Worm (Caenorhabditis elegans) whole organism, mixed stage, embryonic: Measurements from ENCODE around the gene memi-3.

Experiments used
- M03D4.4 ChIP-seq: sonication (generic microtip); optimal IDR thresholded peaks from 2 replicates; lab custom pipeline; 2017; ENCODE audit warnings: mild to moderate bottlenecking, missing genetic modification characterization, missing compliant biosample characterization
- bed-3 ChIP-seq: fragments of 200-800 bp; sonication (Bioruptor generic); optimal IDR thresholded peaks from 3 replicates; lab custom pipeline; 2018; ENCODE audit warnings: mild to moderate bottlenecking, missing genetic modification characterization, moderate library complexity, missing compliant biosample characterization
- ceh-39 ChIP-seq: fragments of 150-350 bp; optimal IDR thresholded peaks from 2 replicates; lab custom pipeline; 2014; ENCODE audit warnings: missing biosample characterization, missing genetic modification characterization
- ceh-43 ChIP-seq: fragments of 200-800 bp; sonication (Bioruptor generic); optimal IDR thresholded peaks from 2 replicates; lab custom pipeline; 2018; ENCODE audit warnings: mild to moderate bottlenecking, missing genetic modification characterization, moderate library complexity, missing compliant biosample characterization
- ceh-83 ChIP-seq: fragments of 200-800 bp; sonication (Bioruptor generic); optimal IDR thresholded peaks from 2 replicates; lab custom pipeline; 2018; ENCODE audit warnings: mild to moderate bottlenecking, missing genetic modification characterization, missing compliant biosample characterization
- ces-1 ChIP-seq: fragments of 150-350 bp; optimal IDR thresholded peaks from 2 replicates; lab custom pipeline; 2014; ENCODE audit warnings: missing biosample characterization, missing genetic modification reagents, missing genetic modification characterization
- cnd-1 ChIP-seq: fragments of 200-800 bp; sonication (Bioruptor generic); optimal IDR thresholded peaks from 2 replicates; lab custom pipeline; 2018; ENCODE audit warnings: mild to moderate bottlenecking, missing genetic modification characterization, missing compliant biosample characterization
- drap-1 ChIP-seq: fragments of 200-800 bp; sonication (Bioruptor generic); optimal IDR thresholded peaks from 3 replicates; lab custom pipeline; 2018; ENCODE audit warnings: mild to moderate bottlenecking, missing genetic modification characterization, missing compliant biosample characterization
- elt-1 ChIP-seq: sonication (generic microtip); optimal IDR thresholded peaks from 2 replicates; lab custom pipeline; 2017; ENCODE audit warnings: missing genetic modification characterization, mild to moderate bottlenecking, missing compliant biosample characterization, antibody characterized with exemption, moderate library complexity, borderline replicate concordance; ENCODE audit not compliant: insufficient read depth
- elt-3 ChIP-seq: fragments of 150-350 bp; optimal IDR thresholded peaks from 2 replicates; lab custom pipeline; 2014; ENCODE audit warnings: missing biosample characterization, missing genetic modification characterization
- flh-1 ChIP-seq: fragments of 200-800 bp; sonication (Bioruptor generic); optimal IDR thresholded peaks from 2 replicates; lab custom pipeline; 2018; ENCODE audit warnings: mild to moderate bottlenecking, missing genetic modification characterization, moderate library complexity, missing compliant biosample characterization
- ham-2 ChIP-seq: fragments of 200-800 bp; sonication (Bioruptor generic); optimal IDR thresholded peaks from 2 replicates; lab custom pipeline; 2018; ENCODE audit warnings: mild to moderate bottlenecking, missing genetic modification characterization, missing compliant biosample characterization
- hlh-1 ChIP-seq: fragments of 150-350 bp; optimal IDR thresholded peaks from 2 replicates; lab custom pipeline; 2014; ENCODE audit warnings: missing biosample characterization, missing genetic modification reagents, missing genetic modification characterization
- lin-13 ChIP-seq: fragments of 150-350 bp; optimal IDR thresholded peaks from 2 replicates; lab custom pipeline; 2014; ENCODE audit warnings: missing biosample characterization, missing genetic modification characterization
- lin-32 ChIP-seq: fragments of 200-800 bp; sonication (Bioruptor generic); optimal IDR thresholded peaks from 2 replicates; lab custom pipeline; 2018; ENCODE audit warnings: mild to moderate bottlenecking, missing genetic modification characterization, missing compliant biosample characterization
- lsy-2 ChIP-seq: fragments of 150-350 bp; optimal IDR thresholded peaks from 2 replicates; lab custom pipeline; 2014; ENCODE audit warnings: missing biosample characterization, missing genetic modification characterization
- mab-5 ChIP-seq: fragments of 150-350 bp; optimal IDR thresholded peaks from 2 replicates; lab custom pipeline; 2014; ENCODE audit warnings: missing biosample characterization, missing genetic modification characterization
- mep-1 ChIP-seq: fragments of 150-350 bp; optimal IDR thresholded peaks from 2 replicates; lab custom pipeline; 2017; ENCODE audit warnings: missing biosample characterization, missing genetic modification reagents, missing genetic modification characterization, inconsistent platforms
- mls-2 ChIP-seq: sonication (generic microtip); optimal IDR thresholded peaks from 2 replicates; lab custom pipeline; 2016; ENCODE audit warnings: mild to moderate bottlenecking, missing genetic modification characterization, moderate library complexity, missing compliant biosample characterization
- nhr-12 ChIP-seq: fragments of 150-350 bp; optimal IDR thresholded peaks from 2 replicates; lab custom pipeline; 2014; ENCODE audit warnings: missing biosample characterization, missing genetic modification characterization
- nhr-2 ChIP-seq: fragments of 150-350 bp; optimal IDR thresholded peaks from 2 replicates; lab custom pipeline; 2014; ENCODE audit warnings: missing biosample characterization, missing genetic modification characterization
- nhr-237 ChIP-seq: fragments of 150-350 bp; optimal IDR thresholded peaks from 2 replicates; lab custom pipeline; 2014; ENCODE audit warnings: missing biosample characterization, missing genetic modification characterization
- nhr-28 ChIP-seq: fragments of 150-350 bp; optimal IDR thresholded peaks from 2 replicates; lab custom pipeline; 2014; ENCODE audit warnings: missing biosample characterization, missing genetic modification characterization
- nhr-76 ChIP-seq: sonication (generic microtip); optimal IDR thresholded peaks from 2 replicates; lab custom pipeline; 2017; ENCODE audit warnings: missing biosample characterization, missing genetic modification characterization
- pha-4 ChIP-seq: fragments of 150-350 bp; optimal IDR thresholded peaks from 2 replicates; lab custom pipeline; 2018; ENCODE audit warnings: missing biosample characterization, missing genetic modification reagents, missing genetic modification characterization
- sem-2 ChIP-seq: fragments of 200-800 bp; sonication (Bioruptor generic); optimal IDR thresholded peaks from 2 replicates; lab custom pipeline; 2018; ENCODE audit warnings: mild to moderate bottlenecking, missing genetic modification characterization, missing compliant biosample characterization
- snpc-4 ChIP-seq: fragments of 150-350 bp; optimal IDR thresholded peaks from 2 replicates; lab custom pipeline; 2014; ENCODE audit warnings: missing biosample characterization, missing genetic modification characterization
- unc-39 ChIP-seq: fragments of 150-350 bp; optimal IDR thresholded peaks from 2 replicates; lab custom pipeline; 2014; ENCODE audit warnings: missing biosample characterization, missing genetic modification characterization
- unc-62 ChIP-seq: fragments of 150-350 bp; optimal IDR thresholded peaks from 2 replicates; lab custom pipeline; 2014; ENCODE audit warnings: missing biosample characterization, missing genetic modification reagents, missing genetic modification characterization
- zip-8 ChIP-seq: fragments of 150-350 bp; optimal IDR thresholded peaks from 2 replicates; lab custom pipeline; 2014; ENCODE audit warnings: missing biosample characterization, missing genetic modification characterization

Gene memi-3

ce11 chrIV:11375713-11376112, 27.4 kb downstream of the memi-3 start:
- TF ChIP-seq M03D4.4 (tag; lab: Kevin White, UChicago) (no peak), flh-1 (GFP tag; lab: Kevin White, UChicago) (no peak), nhr-12 (tag; lab: Kevin White, UChicago) (no peak), snpc-4 (tag; lab: Kevin White, UChicago) (no peak), drap-1 (GFP tag; lab: Kevin White, UChicago) (no peak), unc-39 (tag; lab: Kevin White, UChicago) (no peak), lin-13 (tag; lab: Kevin White, UChicago) (no peak), sem-2 (GFP tag; lab: Kevin White, UChicago) (no peak), bed-3 (GFP tag; lab: Kevin White, UChicago) (no peak), cnd-1 (tag; lab: Kevin White, UChicago) (no peak), lsy-2 (tag; lab: Kevin White, UChicago) (no peak), ces-1 (no peak), elt-3 (no peak), ceh-83 (GFP tag; lab: Kevin White, UChicago) (no peak), ham-2 (no peak), lin-32 (GFP tag; lab: Kevin White, UChicago) (no peak), mab-5 (tag; lab: Kevin White, UChicago) (no peak), ceh-43 (GFP tag; lab: Kevin White, UChicago) (no peak), hlh-1 (tag; lab: Kevin White, UChicago) (no peak), ceh-39 (tag; lab: Kevin White, UChicago) (no peak)
- TF ChIP-seq, all 35 proteins: peak for 0

ce11 chrIV:11372366-11372997, 30.7 kb downstream of the memi-3 start, which contains the start of gene cbd-1:
Gene cbd-1 (plus strand): TSS chrIV:11372991.
- TF ChIP-seq unc-39 (tag; lab: Kevin White, UChicago) (no peak), flh-1 (GFP tag; lab: Kevin White, UChicago) (no peak), snpc-4 (tag; lab: Kevin White, UChicago) (no peak), lsy-2 (tag; lab: Kevin White, UChicago) (no peak), hlh-1 (tag; lab: Kevin White, UChicago) (no peak), nhr-28 (no peak), unc-62 (GFP tag; lab: Kevin White, UChicago) (no peak), mep-1 (tag; lab: Kevin White, UChicago) (no peak), mab-5 (tag; lab: Kevin White, UChicago) (no peak), M03D4.4 (tag; lab: Kevin White, UChicago) (no peak), pha-4 (no peak), nhr-237 (no peak), nhr-2 (tag; lab: Kevin White, UChicago) (no peak), elt-1 (no peak), nhr-12 (tag; lab: Kevin White, UChicago) (no peak), zip-8 (no peak), cnd-1 (tag; lab: Kevin White, UChicago) (no peak), bed-3 (GFP tag; lab: Kevin White, UChicago) (no peak)

ce11 chrIV:11371645-11372044, 31.5 kb downstream of the memi-3 start, which contains the start of gene sec-31:
Gene sec-31 (minus strand): TSS chrIV:11371792.
- TF ChIP-seq ham-2 = no peak
- peak; percentile 77 for TF ChIP-seq hlh-1 (tag; lab: Kevin White, UChicago)
- TF ChIP-seq ceh-39 (tag; lab: Kevin White, UChicago) = no peak
- no peak for TF ChIP-seq lin-32 (GFP tag; lab: Kevin White, UChicago)
- no peak for TF ChIP-seq nhr-76 (tag; lab: Kevin White, UChicago)

ce11 chrIV:11363806-11364562, 39.2 kb downstream of the memi-3 start:
- TF ChIP-seq ces-1 = peak; percentile 35
- peak; percentile 59 for TF ChIP-seq ham-2
- no peak for TF ChIP-seq elt-1
- no peak for TF ChIP-seq unc-39 (tag; lab: Kevin White, UChicago)
- no peak for TF ChIP-seq nhr-76 (tag; lab: Kevin White, UChicago)
- no peak for TF ChIP-seq mls-2
